Fruit fly (Drosophila melanogaster): Measurements from ENCODE around the gene CG32986.

CG32986 gene

DNA sequence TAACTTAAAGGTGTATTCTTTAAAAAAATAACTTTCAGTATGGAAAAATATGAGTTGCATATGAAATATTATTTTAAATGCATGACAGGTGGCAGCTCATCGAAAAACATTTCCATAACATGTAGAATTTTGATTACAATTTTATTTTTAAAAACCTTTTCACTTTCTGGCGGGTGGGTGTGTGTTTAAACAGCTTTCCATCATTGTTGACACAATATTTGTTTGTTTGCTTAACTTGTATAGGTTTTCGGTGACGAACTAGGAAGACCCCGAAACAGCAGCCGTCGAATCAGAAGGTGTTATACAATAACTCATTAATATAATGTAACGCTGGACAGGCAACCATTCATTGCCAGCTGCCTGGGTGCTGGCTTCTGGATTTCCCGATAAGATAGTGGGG lies 2.7 kb upstream of the CG32986 start (continued):
- no peak for TF ChIP-seq gcm2 (GFP tag; optimal IDR thresholded peaks at IDR 0.05)
- TF ChIP-seq CG13123 (GFP tag; optimal IDR thresholded peaks at IDR 0.05): no peak
- no peak for TF ChIP-seq knrl (GFP tag; IDR thresholded peaks at IDR 0.05; ENCODE audit: partially characterized antibody)
- no peak for TF ChIP-seq CG15479 (GFP tag; optimal IDR thresholded peaks at IDR 0.05)
- TF ChIP-seq grau (tag; optimal IDR thresholded peaks at IDR 0.05): no peak
- TF ChIP-seq Dref (GFP tag; IDR thresholded peaks at IDR 0.05): no peak
- no peak for TF ChIP-seq CG10366 (GFP tag; IDR thresholded peaks at IDR 0.05)
- peak; percentile 3 for TF ChIP-seq CG8388 (GFP tag; optimal IDR thresholded peaks at IDR 0.05)
- peak; percentile 41 for TF ChIP-seq nerfin-1 (tag; optimal IDR thresholded peaks at IDR 0.05)
- TF ChIP-seq Hmx (GFP tag; optimal IDR thresholded peaks at IDR 0.05): no peak
- no peak for TF ChIP-seq gsb (GFP tag; IDR thresholded peaks at IDR 0.05)
- TF ChIP-seq CG7928 (GFP tag; optimal IDR thresholded peaks at IDR 0.05): no peak
- no peak for TF ChIP-seq Abd-B (GFP tag; optimal IDR thresholded peaks at IDR 0.05)
- TF ChIP-seq GATAe (GFP tag; conservative IDR thresholded peaks at IDR 0.05): no peak
- no peak for TF ChIP-seq CG8765 (GFP tag; IDR thresholded peaks at IDR 0.05)
- no peak for TF ChIP-seq CG4820 (GFP tag; optimal IDR thresholded peaks at IDR 0.05)
- TF ChIP-seq Nf-YA (GFP tag; IDR thresholded peaks at IDR 0.05): no peak
- TF ChIP-seq Elba2 (GFP tag; optimal IDR thresholded peaks at IDR 0.05): no peak
- TF ChIP-seq ac (GFP tag; optimal IDR thresholded peaks at IDR 0.05): peak; percentile 11
- no peak for TF ChIP-seq org-1 (GFP tag; optimal IDR thresholded peaks at IDR 0.05)
- TF ChIP-seq Fer3 (tag; optimal IDR thresholded peaks at IDR 0.05): peak; percentile 23
- no peak for TF ChIP-seq jigr1 (GFP tag; IDR thresholded peaks at IDR 0.05)
- no peak for TF ChIP-seq CG10431 (GFP tag; optimal IDR thresholded peaks at IDR 0.05)
- no peak for TF ChIP-seq CG30431 (GFP tag; optimal IDR thresholded peaks at IDR 0.05)
- peak; percentile 22 for TF ChIP-seq CG17359 (tag; optimal IDR thresholded peaks at IDR 0.05)
- no peak for TF ChIP-seq Doc2 (GFP tag; IDR thresholded peaks at IDR 0.05)
- TF ChIP-seq insv (GFP tag; optimal IDR thresholded peaks at IDR 0.05): no peak
- TF ChIP-seq Doc3 (GFP tag; IDR thresholded peaks at IDR 0.05; ENCODE audit: partially characterized antibody): no peak
- no peak for TF ChIP-seq fd96Cb (tag; optimal IDR thresholded peaks at IDR 0.05)
- no peak for TF ChIP-seq CG1602 (GFP tag; optimal IDR thresholded peaks at IDR 0.05)
- TF ChIP-seq Lpt (GFP tag; optimal IDR thresholded peaks at IDR 0.05): no peak
- no peak for TF ChIP-seq pros (GFP tag; optimal IDR thresholded peaks at IDR 0.05)
- no peak for TF ChIP-seq tll (GFP tag; optimal IDR thresholded peaks at IDR 0.05)
- no peak for TF ChIP-seq CG1024 (GFP tag; IDR thresholded peaks at IDR 0.05)
- no peak for TF ChIP-seq p53 (GFP tag; optimal IDR thresholded peaks at IDR 0.05)
- no peak for TF ChIP-seq pum (GFP tag; optimal IDR thresholded peaks at IDR 0.05)
- TF ChIP-seq CG7271 (tag; optimal IDR thresholded peaks at IDR 0.05): no peak
- no peak for TF ChIP-seq pnt (GFP tag; optimal IDR thresholded peaks at IDR 0.05)
- TF ChIP-seq Rx (GFP tag; IDR thresholded peaks at IDR 0.05): no peak
- peak in 1 of 3 experiments; percentile 19 for TF ChIP-seq lola (GFP tag; optimal IDR thresholded peaks at IDR 0.05)
- TF ChIP-seq Dbx (GFP tag; IDR thresholded peaks at IDR 0.05): no peak
- no peak for TF ChIP-seq CG4617 (GFP tag; optimal IDR thresholded peaks at IDR 0.05; ENCODE audit: borderline replicate concordance)
- TF ChIP-seq gcm (GFP tag; optimal IDR thresholded peaks at IDR 0.05): no peak
- no peak for TF ChIP-seq CG6689 (GFP tag; IDR thresholded peaks at IDR 0.05)
- TF ChIP-seq C15 (GFP tag; IDR thresholded peaks at IDR 0.05): no peak
- peak; percentile 43 for TF ChIP-seq CG2678 (tag; optimal IDR thresholded peaks at IDR 0.05)
- TF ChIP-seq Lhr (GFP tag; optimal IDR thresholded peaks at IDR 0.05): no peak
- no peak for TF ChIP-seq jumu (GFP tag; optimal IDR thresholded peaks at IDR 0.05)
- TF ChIP-seq CG6791 (GFP tag; IDR thresholded peaks at IDR 0.05; ENCODE audit: partially characterized antibody): no peak
- no peak for TF ChIP-seq Hey (tag; optimal IDR thresholded peaks at IDR 0.05)
- no peak for TF ChIP-seq CG7963 (GFP tag; IDR thresholded peaks at IDR 0.05; ENCODE audit: partially characterized antibody)

Measured in whole organism, embryonic.